Worm (Caenorhabditis elegans): ENCODE measurements around the gene ZC513.2.

The ZC513.2 gene

DNA sequence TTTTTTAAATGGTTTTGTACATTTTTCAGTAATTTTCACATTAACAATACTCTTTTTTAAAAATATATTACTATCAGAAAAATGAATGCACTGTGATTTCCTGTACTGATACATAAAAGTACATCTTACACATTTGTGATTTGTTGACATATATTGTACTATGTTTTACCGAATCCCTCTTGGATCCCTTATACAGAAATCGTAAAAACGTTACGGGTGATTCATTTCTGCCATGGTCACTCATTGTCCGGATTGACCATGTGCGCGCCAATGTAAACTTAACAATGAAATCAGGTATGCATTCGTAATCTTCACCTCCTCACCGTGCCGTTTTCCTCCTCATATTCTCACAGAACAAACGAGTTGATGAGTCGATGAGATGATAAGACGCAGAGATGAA lies at the start of gene ZC513.2:
Gene ZC513.2 (plus strand): TSS at position 301 of the 400 bp plus-strand sequence.
- no peak for TF ChIP-seq fos-1 (tag; optimal IDR thresholded peaks at IDR 0.05)
- no peak for TF ChIP-seq nhr-28 (tag; optimal IDR thresholded peaks at IDR 0.05)
- no peak for TF ChIP-seq elt-2 (tag; optimal IDR thresholded peaks at IDR 0.05)
- TF ChIP-seq lin-15B (tag; optimal IDR thresholded peaks at IDR 0.05): no peak
- TF ChIP-seq nhr-237 (tag; optimal IDR thresholded peaks at IDR 0.05): no peak
- TF ChIP-seq mdl-1 (tag; optimal IDR thresholded peaks at IDR 0.05): no peak
- no peak for TF ChIP-seq lin-39 (tag; optimal IDR thresholded peaks at IDR 0.05)

DNA sequence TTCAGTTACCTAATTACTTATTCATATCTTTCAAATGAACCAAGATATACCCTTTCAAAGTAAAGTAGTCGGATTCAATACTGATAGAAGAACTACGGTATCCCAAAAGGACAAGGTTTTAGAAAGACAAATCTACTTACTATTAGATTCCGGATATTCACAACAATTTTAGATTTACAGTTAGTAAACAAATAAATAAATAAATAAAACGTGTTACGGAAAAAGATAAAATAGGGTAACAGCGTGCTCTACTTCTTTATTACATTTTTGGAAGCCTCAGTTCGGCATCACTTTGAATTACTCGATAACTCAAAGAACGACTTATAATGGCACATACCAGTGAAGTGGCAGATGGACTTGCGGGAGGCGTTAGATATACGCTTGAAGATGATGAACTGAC lies 49.2 kb upstream of the ZC513.2 start, which contains the start of gene Y97E10AR.8:
Gene Y97E10AR.8 (plus strand): TSS at position 301 of the 400 bp plus-strand sequence.
- TF ChIP-seq nhr-76 (tag; optimal IDR thresholded peaks at IDR 0.05) (no peak), ceh-28 (tag; optimal IDR thresholded peaks at IDR 0.05) (no peak), elt-2 (tag; optimal IDR thresholded peaks at IDR 0.05) (no peak), mml-1 (tag; optimal IDR thresholded peaks at IDR 0.05) (no peak), lin-15B (tag; optimal IDR thresholded peaks at IDR 0.05) (no peak), ztf-11 (tag; optimal IDR thresholded peaks at IDR 0.05) (no peak), pha-4 (tag; optimal IDR thresholded peaks at IDR 0.05) (no peak), nhr-77 (tag; optimal IDR thresholded peaks at IDR 0.05) (no peak), lsy-12 (tag; optimal IDR thresholded peaks at IDR 0.05) (no peak), ceh-16 (tag; optimal IDR thresholded peaks at IDR 0.05) (no peak), fkh-2 (tag; optimal IDR thresholded peaks at IDR 0.05) (no peak)

DNA sequence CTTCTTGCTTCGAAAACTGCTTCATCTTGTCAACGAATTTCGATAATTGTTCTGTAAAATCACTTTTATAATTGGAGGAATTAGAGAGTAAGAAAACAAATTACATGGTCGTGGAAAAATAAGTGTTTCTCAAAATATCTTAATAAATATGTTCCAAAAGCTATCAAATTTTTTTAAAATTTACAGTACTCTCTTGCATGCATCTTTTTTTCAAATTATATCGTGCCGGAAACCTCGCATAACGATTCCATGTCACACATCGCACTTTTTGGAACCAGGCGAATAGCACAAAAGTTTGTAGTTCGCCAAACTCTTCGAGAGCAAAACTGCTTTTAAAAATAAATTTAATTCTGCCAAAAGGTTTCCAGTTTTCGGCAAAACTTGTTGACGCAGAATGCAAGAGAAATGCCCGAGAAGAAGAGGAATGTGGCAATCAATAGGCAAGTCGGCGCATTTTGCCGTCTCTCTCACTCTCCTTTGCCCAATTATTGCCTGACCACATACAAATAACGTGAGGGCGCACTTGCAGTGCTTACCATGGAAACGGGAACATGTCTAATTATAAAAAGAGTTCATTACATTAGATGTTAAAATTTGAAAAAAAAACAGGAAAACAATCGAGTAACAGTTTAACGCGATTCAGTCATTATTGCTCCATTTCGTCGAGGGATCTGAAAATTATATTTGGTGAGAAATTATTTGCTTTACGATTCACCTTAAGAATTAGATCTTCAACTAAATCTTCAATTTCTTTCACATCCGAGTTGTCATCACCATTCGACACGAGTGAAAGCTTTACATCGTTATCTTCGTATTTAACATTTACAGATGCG lies 46.6 kb upstream of the ZC513.2 start, which contains the start of gene Y97E10AR.3:
Gene Y97E10AR.3 (minus strand): TSS at position 51 of the 833 bp plus-strand sequence.
- TF ChIP-seq nhr-23 (tag; optimal IDR thresholded peaks at IDR 0.05): no peak
- TF ChIP-seq nfya-1 (tag; optimal IDR thresholded peaks at IDR 0.05; ENCODE audit: insufficient read depth): peak; percentile 55

DNA sequence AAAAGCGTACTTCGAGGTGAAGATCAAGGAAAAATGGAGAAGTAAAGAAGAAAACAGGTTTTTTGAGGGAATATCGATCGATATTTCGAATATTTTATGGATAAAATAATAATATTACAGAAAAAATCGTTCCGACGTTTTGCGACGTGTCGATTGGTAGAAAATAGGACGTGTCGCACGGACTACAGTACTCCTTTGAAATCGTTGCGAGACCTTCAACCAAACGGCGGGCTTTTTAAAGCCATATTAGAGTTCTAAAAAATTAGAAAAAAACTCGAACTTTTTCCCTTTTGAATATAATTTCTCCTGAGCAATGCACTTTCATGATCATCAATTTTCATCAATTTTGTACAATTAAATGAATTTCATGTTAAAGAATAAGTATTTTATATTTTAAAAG lies 44.1 kb upstream of the ZC513.2 start, which contains the start of gene Y97E10AR.4:
Gene Y97E10AR.4 (minus strand): TSS at position 131 of the 400 bp plus-strand sequence.
- no peak for TF ChIP-seq fkh-10 (GFP tag; optimal IDR thresholded peaks at IDR 0.05)
- TF ChIP-seq nhr-11 (tag; optimal IDR thresholded peaks at IDR 0.05): no peak
- TF ChIP-seq R02D3.7 (tag; optimal IDR thresholded peaks at IDR 0.05): no peak
- TF ChIP-seq elt-2 (tag; optimal IDR thresholded peaks at IDR 0.05): no peak
- TF ChIP-seq sea-2 (GFP tag; optimal IDR thresholded peaks at IDR 0.05): no peak
- no peak for TF ChIP-seq egl-27 (tag; optimal IDR thresholded peaks at IDR 0.05)
- no peak for TF ChIP-seq ceh-9 (tag; optimal IDR thresholded peaks at IDR 0.05)

DNA sequence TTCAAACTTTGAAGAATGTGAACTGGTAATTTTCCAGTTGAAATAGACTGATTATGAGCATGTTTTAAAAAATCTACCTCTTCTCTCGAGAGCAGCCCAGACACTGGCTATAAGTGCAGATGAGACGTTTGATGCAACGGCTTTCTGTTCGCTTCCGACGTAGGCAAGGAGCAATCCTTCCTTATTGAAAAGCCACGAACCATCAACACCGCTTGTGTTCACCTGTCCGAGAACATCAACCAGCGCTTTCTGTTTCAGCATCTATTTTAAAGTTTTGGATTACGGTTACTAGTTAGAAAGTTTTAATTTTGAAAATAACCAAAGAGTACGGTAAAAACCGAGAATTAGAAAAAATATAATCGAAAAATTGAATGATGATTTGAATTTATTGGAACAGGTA lies 43.4 kb upstream of the ZC513.2 start, which contains the start of gene lmtr-2:
Gene lmtr-2 (minus strand): TSS at position 261 of the 400 bp plus-strand sequence.
- TF ChIP-seq aly-2 (tag; optimal IDR thresholded peaks at IDR 0.05): no peak
- TF ChIP-seq lsy-12 (tag; optimal IDR thresholded peaks at IDR 0.05): no peak
- TF ChIP-seq eor-1 (tag; optimal IDR thresholded peaks at IDR 0.05): no peak
- TF ChIP-seq elt-3 (tag; optimal IDR thresholded peaks at IDR 0.05): no peak

DNA sequence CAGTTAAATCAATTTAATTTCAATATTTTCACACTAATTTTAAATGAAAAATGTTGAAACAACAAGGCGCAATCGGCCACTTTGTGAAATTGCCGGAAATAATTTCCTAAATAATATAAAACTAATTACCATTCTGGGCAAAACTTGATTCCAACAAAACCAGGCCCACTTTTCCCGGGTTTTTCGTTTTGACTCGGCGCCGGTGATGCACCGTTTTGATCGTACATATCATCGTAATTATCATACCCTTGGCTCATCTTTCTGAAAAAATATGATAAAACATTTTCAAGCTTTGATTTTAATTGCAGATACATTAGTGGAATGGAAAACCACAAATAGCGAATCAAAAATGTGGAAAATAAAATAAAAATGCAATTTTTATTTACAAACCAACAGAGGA lies 42.2 kb upstream of the ZC513.2 start, which contains the start of gene rpb-9:
Gene rpb-9 (minus strand): TSS at position 314 of the 400 bp plus-strand sequence.
- TF ChIP-seq pha-4 (tag; optimal IDR thresholded peaks at IDR 0.05) (peak; percentile 14), mml-1 (tag; optimal IDR thresholded peaks at IDR 0.05) (no peak), ama-1 (optimal IDR thresholded peaks at IDR 0.05) (peak; percentile 26)

DNA sequence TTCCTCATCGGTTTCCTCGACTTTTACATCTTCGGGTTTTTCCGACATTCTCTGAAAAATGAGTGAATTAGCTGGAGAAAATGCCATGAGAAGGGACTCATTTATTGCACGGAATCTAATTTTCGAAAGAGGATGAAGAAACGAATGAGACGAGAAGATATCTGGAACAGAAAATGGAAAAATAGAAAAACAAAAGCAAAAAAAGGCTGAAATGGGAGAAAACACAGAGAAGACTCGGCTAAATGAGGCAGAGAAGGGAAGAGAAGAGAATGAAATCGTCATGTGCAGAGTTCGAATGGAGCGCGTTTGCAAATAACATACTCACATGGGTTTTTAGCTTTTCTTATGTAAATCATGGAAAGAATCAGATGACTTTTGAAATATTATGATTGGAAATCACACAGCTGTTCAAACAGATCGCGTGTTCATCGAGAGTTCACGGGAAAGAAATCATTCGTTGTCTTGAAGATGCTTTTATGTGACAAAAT lies 40.3 kb upstream of the ZC513.2 start, which contains the start of gene Y97E10AR.6:
Gene Y97E10AR.6 (minus strand): TSS at position 51 of the 488 bp plus-strand sequence.
- peak; percentile 61 for TF ChIP-seq snpc-4 (tag; optimal IDR thresholded peaks at IDR 0.05)
- TF ChIP-seq elt-2 (tag; optimal IDR thresholded peaks at IDR 0.05): peak; percentile 9
- TF ChIP-seq ama-1 (optimal IDR thresholded peaks at IDR 0.05): peak; percentile 7
- no peak for TF ChIP-seq tbx-2 (tag; optimal IDR thresholded peaks at IDR 0.05)
- no peak for TF ChIP-seq nhr-23 (tag; optimal IDR thresholded peaks at IDR 0.05)
- no peak for TF ChIP-seq sea-2 (GFP tag; optimal IDR thresholded peaks at IDR 0.05)
- TF ChIP-seq unc-39 (tag; optimal IDR thresholded peaks at IDR 0.05): no peak
- TF ChIP-seq lin-15B (tag; optimal IDR thresholded peaks at IDR 0.05): peak; percentile 66
- no peak for TF ChIP-seq nhr-67 (tag; optimal IDR thresholded peaks at IDR 0.05)
- no peak for TF ChIP-seq nhr-25 (tag; optimal IDR thresholded peaks at IDR 0.05)
- TF ChIP-seq egl-5 (tag; optimal IDR thresholded peaks at IDR 0.05): peak; percentile 30
- no peak for TF ChIP-seq skn-1 (tag; optimal IDR thresholded peaks at IDR 0.05)
- no peak for TF ChIP-seq ZK546.5 (tag; optimal IDR thresholded peaks at IDR 0.05)
- no peak for TF ChIP-seq mml-1 (tag; optimal IDR thresholded peaks at IDR 0.05)
- peak; percentile 47 for TF ChIP-seq pha-4 (tag; optimal IDR thresholded peaks at IDR 0.05)
- TF ChIP-seq jun-1 (tag; optimal IDR thresholded peaks at IDR 0.05): no peak
- TF ChIP-seq daf-12 (tag; optimal IDR thresholded peaks at IDR 0.05): no peak
- no peak for TF ChIP-seq zag-1 (tag; optimal IDR thresholded peaks at IDR 0.05)
- TF ChIP-seq nfya-1 (tag; optimal IDR thresholded peaks at IDR 0.05; ENCODE audit: insufficient read depth): peak; percentile 42
- no peak for TF ChIP-seq egl-27 (tag; optimal IDR thresholded peaks at IDR 0.05)
